Fruit fly (Drosophila melanogaster) whole organism, wandering third instar larva: ENCODE results near the gene CG6951.

Source experiments
- Abd-B ChIP-seq: fragments of >200 bp; optimal IDR thresholded peaks from 2 replicates; lab custom pipeline; 2017; ENCODE audit warnings: missing biosample characterization, missing genetic modification characterization
- CG32264 ChIP-seq: fragments of 200-800 bp; sonication (Bioruptor generic); optimal IDR thresholded peaks from 2 replicates; lab custom pipeline; 2016; ENCODE audit warnings: missing biosample characterization, missing genetic modification characterization
- CG9705 ChIP-seq: fragments of 200-800 bp; sonication (Bioruptor generic); optimal IDR thresholded peaks from 2 replicates; lab custom pipeline; 2018; ENCODE audit warnings: missing biosample characterization, mild to moderate bottlenecking, missing genetic modification characterization
- CrebA ChIP-seq: fragments of 200-800 bp; sonication (Bioruptor generic); optimal IDR thresholded peaks from 2 replicates; lab custom pipeline; 2016; ENCODE audit warnings: missing biosample characterization, mild to moderate bottlenecking, missing genetic modification characterization, borderline replicate concordance
- Dfd ChIP-seq: fragments of >200 bp; optimal IDR thresholded peaks from 2 replicates; lab custom pipeline; 2017; ENCODE audit warnings: missing biosample characterization, missing genetic modification characterization
- Dif ChIP-seq: fragments of 200-275, 200-300 bp; sonication (Bioruptor generic); optimal IDR thresholded peaks from 2 replicates; lab custom pipeline; 2018; ENCODE audit warnings: missing biosample characterization, missing genetic modification characterization; ENCODE audit not compliant: partially characterized antibody
- GATAd ChIP-seq: sonication (Bioruptor generic); optimal IDR thresholded peaks from 2 replicates; lab custom pipeline; 2016; ENCODE audit warnings: missing biosample characterization, missing genetic modification characterization
- HLH106 ChIP-seq: fragments of 200-800 bp; optimal IDR thresholded peaks from 3 replicates; lab custom pipeline; 2019; ENCODE audit warnings: missing biosample characterization, mild to moderate bottlenecking, missing genetic modification characterization, moderate library complexity
- Hnf4 ChIP-seq: fragments of 200-800 bp; sonication (Bioruptor generic); optimal IDR thresholded peaks from 2 replicates; lab custom pipeline; 2016; ENCODE audit warnings: missing biosample characterization, mild to moderate bottlenecking, missing genetic modification characterization
- Hr78 ChIP-seq: fragments of >200 bp; optimal IDR thresholded peaks from 2 replicates; lab custom pipeline; 2017; ENCODE audit warnings: missing biosample characterization, missing genetic modification characterization
- Hr83 ChIP-seq: fragments of 200-300 bp; sonication (Bioruptor generic); optimal IDR thresholded peaks from 2 replicates; lab custom pipeline; 2016; ENCODE audit warnings: missing biosample characterization, mild to moderate bottlenecking, missing genetic modification characterization, moderate library complexity; ENCODE audit not compliant: poor library complexity, severe bottlenecking
- Jra ChIP-seq: sonication (Bioruptor generic); optimal IDR thresholded peaks from 2 replicates; lab custom pipeline; 2016; ENCODE audit warnings: missing biosample characterization, missing genetic modification characterization
- Mio ChIP-seq: sonication (Bioruptor generic); optimal IDR thresholded peaks from 2 replicates; lab custom pipeline; 2016; ENCODE audit warnings: missing biosample characterization, missing genetic modification characterization
- Myc ChIP-seq: fragments of >200 bp; optimal IDR thresholded peaks from 2 replicates; lab custom pipeline; 2017
- N ChIP-seq: fragments of >200 bp; optimal IDR thresholded peaks from 2 replicates; lab custom pipeline; 2018; ENCODE audit warnings: missing biosample characterization, missing external identifiers, missing genetic modification characterization
- Rel ChIP-seq, 2 experiments: fragments of 200-800 bp; sonication (Bioruptor generic) in 1 of 2; optimal IDR thresholded peaks; 2 replicates in 1 of 2; 3 replicates in 1 of 2; lab custom pipeline; 2016 to 2019; ENCODE audit warnings: mild to moderate bottlenecking in 2 of 2, missing biosample characterization in 2 of 2, missing genetic modification characterization in 2 of 2, moderate library complexity in 1 of 2
- Sp1 ChIP-seq: fragments of 200-800 bp; sonication (Bioruptor generic); optimal IDR thresholded peaks from 3 replicates; lab custom pipeline; 2019; ENCODE audit warnings: missing biosample characterization, mild to moderate bottlenecking, missing genetic modification characterization, moderate library complexity
- Vsx2 ChIP-seq: fragments of 200-300, 225-300 bp; sonication (Bioruptor generic); optimal IDR thresholded peaks from 2 replicates; lab custom pipeline; 2018; ENCODE audit warnings: missing biosample characterization, missing genetic modification characterization; ENCODE audit not compliant: partially characterized antibody
- br ChIP-seq: fragments of 200-800 bp; sonication (Bioruptor generic); optimal IDR thresholded peaks from 2 replicates; lab custom pipeline; 2016; ENCODE audit warnings: missing biosample characterization, missing genetic modification characterization
- brk ChIP-seq: fragments of 200-800 bp; sonication (Bioruptor generic); optimal IDR thresholded peaks from 2 replicates; lab custom pipeline; 2016; ENCODE audit warnings: missing biosample characterization, mild to moderate bottlenecking, missing genetic modification characterization
- dl ChIP-seq, 2 experiments: fragments of 175-275, 200-275 bp in 1 of 2; fragments of 200-275 bp in 1 of 2; sonication (Bioruptor generic); optimal IDR thresholded peaks; lab custom pipeline; 2018; ENCODE audit warnings: mild to moderate bottlenecking in 2 of 2, missing biosample characterization in 2 of 2, missing genetic modification characterization in 2 of 2, moderate library complexity in 2 of 2; ENCODE audit not compliant: partially characterized antibody in 2 of 2, insufficient read depth in 1 of 2
- dsf ChIP-seq: sonication (Bioruptor generic); optimal IDR thresholded peaks from 2 replicates; lab custom pipeline; 2016; ENCODE audit warnings: missing biosample characterization, missing genetic modification characterization, borderline replicate concordance
- ey ChIP-seq: fragments of 200-800 bp; sonication (Bioruptor generic); optimal IDR thresholded peaks from 2 replicates; lab custom pipeline; 2016; ENCODE audit warnings: missing biosample characterization, missing genetic modification characterization
- foxo ChIP-seq, 2 experiments: fragments of 200-800 bp; sonication (Bioruptor generic); optimal IDR thresholded peaks; 2 replicates in 1 of 2; 3 replicates in 1 of 2; lab custom pipeline; 2016 to 2017; ENCODE audit warnings: missing biosample characterization in 2 of 2, missing genetic modification characterization in 2 of 2
- fru ChIP-seq: fragments of 200-800 bp; sonication (Bioruptor generic); optimal IDR thresholded peaks from 3 replicates; lab custom pipeline; 2016; ENCODE audit warnings: missing biosample characterization, mild to moderate bottlenecking, missing genetic modification characterization
- h ChIP-seq: fragments of 200-800 bp; sonication (Bioruptor generic); optimal IDR thresholded peaks from 3 replicates; lab custom pipeline; 2016; ENCODE audit warnings: missing biosample characterization, mild to moderate bottlenecking, missing genetic modification characterization
- lola ChIP-seq: fragments of >200 bp; optimal IDR thresholded peaks from 2 replicates; lab custom pipeline; 2017; ENCODE audit warnings: missing biosample characterization, missing genetic modification characterization
- pan ChIP-seq: fragments of >200 bp; optimal IDR thresholded peaks from 2 replicates; lab custom pipeline; 2017
- psq ChIP-seq: fragments of 200-800 bp; sonication (Bioruptor generic); optimal IDR thresholded peaks from 3 replicates; lab custom pipeline; 2017; ENCODE audit warnings: missing biosample characterization, mild to moderate bottlenecking, missing genetic modification characterization, moderate library complexity
- rgr ChIP-seq: fragments of 200-800 bp; sonication (Bioruptor generic); optimal IDR thresholded peaks from 3 replicates; lab custom pipeline; 2016; ENCODE audit warnings: missing biosample characterization, mild to moderate bottlenecking, missing genetic modification characterization
- sage ChIP-seq: fragments of 200-800 bp; sonication (Bioruptor generic); optimal IDR thresholded peaks from 2 replicates; lab custom pipeline; 2016; ENCODE audit warnings: missing biosample characterization, mild to moderate bottlenecking, missing genetic modification characterization
- sv ChIP-seq: fragments of 200-800 bp; sonication (Bioruptor generic); optimal IDR thresholded peaks from 3 replicates; lab custom pipeline; 2016; ENCODE audit warnings: missing biosample characterization, missing genetic modification characterization
- tai ChIP-seq: sonication (Bioruptor generic); optimal IDR thresholded peaks from 2 replicates; lab custom pipeline; 2016; ENCODE audit warnings: missing biosample characterization, missing genetic modification characterization
- usp ChIP-seq: fragments of >200 bp; optimal IDR thresholded peaks from 2 replicates; lab custom pipeline; 2017; ENCODE audit warnings: missing biosample characterization, missing genetic modification characterization
- woc ChIP-seq: sonication (Bioruptor generic); optimal IDR thresholded peaks from 2 replicates; lab custom pipeline; 2016; ENCODE audit warnings: missing biosample characterization, mild to moderate bottlenecking, missing genetic modification characterization

CG6951 gene

DNA sequence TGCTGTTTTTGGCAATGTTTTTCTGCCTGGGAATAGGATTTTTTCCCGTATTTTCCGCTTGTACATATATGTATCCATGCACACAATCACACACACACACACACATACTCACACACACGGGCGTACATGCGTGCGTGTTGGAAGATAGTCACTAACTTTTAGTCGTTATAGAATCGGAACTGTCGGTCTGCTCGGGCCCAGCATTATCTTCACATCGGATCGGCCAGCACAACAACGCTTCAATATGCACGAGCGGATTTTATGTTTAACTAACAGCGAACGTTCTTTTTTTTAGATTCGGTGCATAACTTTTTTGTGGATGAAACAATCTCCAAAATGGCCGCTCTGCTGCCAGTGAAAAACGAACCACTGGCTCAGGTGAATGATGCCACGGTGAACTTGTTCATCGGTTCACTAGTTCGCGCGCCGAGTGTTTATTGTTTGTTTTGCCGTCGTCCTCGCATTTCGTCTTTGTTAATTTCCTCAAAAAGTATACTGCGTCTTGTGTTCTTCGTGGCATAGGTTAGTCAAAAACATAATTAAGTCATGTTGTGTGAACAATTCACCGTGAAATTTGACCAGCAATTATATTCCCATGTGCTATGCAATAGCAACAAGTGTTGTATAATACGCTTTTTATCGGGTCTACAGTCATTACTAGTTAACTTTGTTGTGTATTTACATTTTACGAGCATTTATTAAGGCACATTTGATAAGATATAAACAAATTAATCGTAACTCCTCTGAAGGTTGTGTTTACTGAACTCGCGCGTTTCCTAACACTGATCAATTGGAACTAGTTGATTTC, at the start of gene CG6951, which contains the start of gene CG17233:
TSS of gene CG6951 (plus strand) at position 105 of the 808 bp plus-strand sequence.
TSS of gene CG17233 (minus strand) at position 741 of the 808 bp plus-strand sequence.
- TF ChIP-seq Rel (GFP tag; optimal IDR thresholded peaks at IDR 0.05; lab: Kevin White, UChicago) = no peak
- TF ChIP-seq Rel (tag; optimal IDR thresholded peaks at IDR 0.05; lab: Kevin White, UChicago) = peak; percentile 20
- no peak for TF ChIP-seq Hr83 (GFP tag; lab: Kevin White, UChicago)
- TF ChIP-seq Vsx2 (GFP tag; lab: Kevin White, UChicago) = peak; percentile 47
- TF ChIP-seq, all 38 proteins: peak for 2

dm6 chr3L:20191848-20192247, 49.2 kb upstream of the CG6951 start:
- peak; percentile 97 for TF ChIP-seq Dfd
- no peak for TF ChIP-seq lola (GFP tag; lab: Kevin White, UChicago)

DNA sequence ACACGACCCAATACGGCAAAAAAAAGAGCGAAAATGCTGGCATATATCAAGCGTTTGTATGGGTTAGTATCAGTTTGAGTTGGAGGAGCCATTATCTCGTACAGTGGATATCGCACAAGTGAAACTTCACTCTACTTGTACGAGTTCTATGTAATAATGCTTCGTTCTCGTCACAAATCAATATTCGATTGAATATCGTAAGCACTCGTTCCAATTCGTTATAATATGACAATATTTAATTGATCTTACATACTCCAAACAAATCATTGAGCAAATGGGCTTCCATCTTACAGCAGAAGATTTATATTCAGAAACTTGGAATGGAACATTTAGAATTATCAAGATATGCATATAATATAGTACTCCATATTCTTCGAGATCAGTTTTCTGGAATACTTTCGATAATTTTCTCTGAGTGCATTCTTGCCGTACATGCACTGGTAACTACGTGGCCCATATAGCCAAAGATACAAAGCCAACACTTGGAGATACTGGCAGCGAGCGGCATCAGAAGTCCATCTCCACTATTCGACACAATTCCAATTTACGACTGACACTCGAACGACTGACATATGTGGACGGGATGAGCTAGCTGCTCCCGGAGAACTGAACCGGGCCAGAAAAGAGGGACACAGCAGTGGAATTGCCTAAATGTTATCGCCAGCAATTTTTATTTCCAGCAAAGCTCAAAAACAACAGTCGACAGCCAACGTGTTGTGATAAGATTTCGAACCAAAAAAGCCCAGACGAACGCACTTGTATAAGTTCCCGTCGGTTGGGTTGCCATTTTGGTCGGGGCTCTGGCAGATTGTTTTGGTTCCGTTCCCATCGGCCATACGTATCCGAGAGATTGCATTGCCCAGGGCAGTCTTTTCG, 48.0 kb upstream of the CG6951 start:
- TF ChIP-seq woc (GFP tag; lab: Kevin White, UChicago) = peak; percentile 2
- TF ChIP-seq Dfd = no peak
- TF ChIP-seq Rel (GFP tag; optimal IDR thresholded peaks at IDR 0.05; lab: Kevin White, UChicago) = no peak
- TF ChIP-seq Rel (tag; optimal IDR thresholded peaks at IDR 0.05; lab: Kevin White, UChicago) = peak; percentile 53
- TF ChIP-seq psq = peak; percentile 4
- TF ChIP-seq dl (GFP tag; optimal IDR thresholded peaks at IDR 0.05; lab: Kevin White, UChicago; ENCODE audit: insufficient read depth in 1 of 2, partially characterized antibody in 2 of 2) = no peak
- peak; percentile 20 for TF ChIP-seq HLH106 (tag; lab: Kevin White, UChicago)
- no peak for TF ChIP-seq Abd-B (GFP tag; lab: Kevin White, UChicago)
- TF ChIP-seq rgr (GFP tag; lab: Kevin White, UChicago) = peak; percentile 7
- no peak for TF ChIP-seq Dif
- TF ChIP-seq ey (GFP tag; lab: Kevin White, UChicago) = peak; percentile 22
- no peak for TF ChIP-seq sage (GFP tag; lab: Kevin White, UChicago)
- TF ChIP-seq h (GFP tag; lab: Kevin White, UChicago) = peak; percentile 5

DNA sequence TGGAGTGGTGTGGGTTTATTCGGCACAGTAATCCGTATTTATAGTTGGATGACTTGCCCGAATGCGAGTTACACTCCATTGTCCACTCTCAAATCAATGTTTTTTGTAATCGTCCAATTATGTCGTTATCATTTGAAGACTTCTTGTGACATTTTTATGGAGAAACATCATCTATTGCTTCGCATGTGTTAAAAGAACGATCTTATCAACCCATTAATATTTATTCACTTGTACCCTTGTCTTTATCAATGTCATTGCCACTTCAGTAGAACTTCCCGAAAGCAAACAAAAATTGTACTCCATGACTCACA, 47.4 kb upstream of the CG6951 start:
- TF ChIP-seq foxo (GFP tag; optimal IDR thresholded peaks at IDR 0.05; lab: Kevin White, UChicago) (no peak), CG9705 (GFP tag; lab: Kevin White, UChicago) (no peak), h (GFP tag; lab: Kevin White, UChicago) (no peak), sage (GFP tag; lab: Kevin White, UChicago) (no peak)

dm6 chr3L:20194731-20195130, 46.3 kb upstream of the CG6951 start:
- TF ChIP-seq brk (GFP tag; lab: Kevin White, UChicago) = peak; percentile 23
- peak in 1 of 2 experiments; percentile 77 for TF ChIP-seq foxo (GFP tag; optimal IDR thresholded peaks at IDR 0.05; lab: Kevin White, UChicago)
- peak; percentile 41 for TF ChIP-seq psq
- peak; percentile 67 for TF ChIP-seq fru
- peak; percentile 71 for TF ChIP-seq rgr (GFP tag; lab: Kevin White, UChicago)
- TF ChIP-seq HLH106 (tag; lab: Kevin White, UChicago) = peak; percentile 71
- TF ChIP-seq usp (GFP tag; lab: Kevin White, UChicago) = no peak
- TF ChIP-seq sage (GFP tag; lab: Kevin White, UChicago) = peak; percentile 36
- TF ChIP-seq Mio = no peak
- TF ChIP-seq Myc (lab: Kevin White, UChicago) = no peak
- TF ChIP-seq pan (lab: Kevin White, UChicago) = no peak
- TF ChIP-seq Dif = no peak
- TF ChIP-seq ey (GFP tag; lab: Kevin White, UChicago) = peak; percentile 60
- TF ChIP-seq tai = peak; percentile 29
- TF ChIP-seq Abd-B (GFP tag; lab: Kevin White, UChicago) = no peak
- TF ChIP-seq Hr78 (GFP tag; lab: Kevin White, UChicago) = no peak
- no peak for TF ChIP-seq CG9705 (GFP tag; lab: Kevin White, UChicago)
- TF ChIP-seq CG32264 (GFP tag; lab: Kevin White, UChicago) = no peak
- TF ChIP-seq h (GFP tag; lab: Kevin White, UChicago) = peak; percentile 79
- TF ChIP-seq Hnf4 = peak; percentile 64
- no peak for TF ChIP-seq Dfd
- no peak for TF ChIP-seq CrebA (GFP tag; lab: Kevin White, UChicago)
- no peak for TF ChIP-seq Jra (GFP tag; lab: Kevin White, UChicago)
- no peak for TF ChIP-seq Vsx2 (GFP tag; lab: Kevin White, UChicago)
- no peak for TF ChIP-seq Hr83 (GFP tag; lab: Kevin White, UChicago)
- no peak for TF ChIP-seq N (GFP tag; lab: Kevin White, UChicago)
- peak; percentile 66 for TF ChIP-seq br (GFP tag; lab: Kevin White, UChicago)
- peak; percentile 60 for TF ChIP-seq Sp1 (GFP tag; lab: Kevin White, UChicago)
- TF ChIP-seq dl (GFP tag; optimal IDR thresholded peaks at IDR 0.05; lab: Kevin White, UChicago; ENCODE audit: insufficient read depth in 1 of 2, partially characterized antibody in 2 of 2) = no peak
- TF ChIP-seq sv = no peak
- no peak for TF ChIP-seq GATAd (GFP tag; lab: Kevin White, UChicago)
- no peak for TF ChIP-seq Rel (GFP tag; optimal IDR thresholded peaks at IDR 0.05; lab: Kevin White, UChicago)
- no peak for TF ChIP-seq Rel (tag; optimal IDR thresholded peaks at IDR 0.05; lab: Kevin White, UChicago)
- no peak for TF ChIP-seq dsf
